Worm (Caenorhabditis elegans) whole organism, young adult: ENCODE results near the gene slc-17.7.

Experiments
- B0035.1 ChIP-seq: sonication (generic microtip); optimal IDR thresholded peaks from 2 replicates; lab custom pipeline; 2016; ENCODE audit warnings: missing genetic modification characterization, mild to moderate bottlenecking, missing compliant biosample characterization, missing genotype, missing genetic modification reagents
- F33H1.4 ChIP-seq: fragments of 200-800 bp; sonication (Bioruptor generic); IDR thresholded peaks from 2 replicates; pipeline ENCODE4 v1.3.6; 2022; ENCODE audit warnings: missing genetic modification reagents, missing genetic modification characterization, missing compliant biosample characterization
- F39B2.1 ChIP-seq: fragments of 200-800 bp; sonication (Bioruptor generic); IDR thresholded peaks from 2 replicates; pipeline ENCODE4 v1.3.6; 2022; ENCODE audit warnings: missing genetic modification reagents, missing genetic modification characterization, missing compliant biosample characterization
- F49E8.2 ChIP-seq: sonication (generic microtip); optimal IDR thresholded peaks from 3 replicates; lab custom pipeline; 2017; ENCODE audit warnings: missing genetic modification characterization, mild to moderate bottlenecking, missing compliant biosample characterization, antibody characterized with exemption, moderate library complexity; ENCODE audit not compliant: insufficient read depth
- F55B11.4 ChIP-seq: sonication (generic microtip); optimal IDR thresholded peaks from 2 replicates; lab custom pipeline; 2016; ENCODE audit warnings: missing compliant biosample characterization, missing genetic modification characterization, borderline replicate concordance; ENCODE audit not compliant: insufficient read depth
- F57A8.1 ChIP-seq: fragments of 200-800 bp; sonication (Bioruptor generic); optimal IDR thresholded peaks from 2 replicates; lab custom pipeline; 2018; ENCODE audit warnings: mild to moderate bottlenecking, missing genetic modification characterization, moderate library complexity, missing compliant biosample characterization
- F57C9.4 ChIP-seq: sonication (generic microtip); optimal IDR thresholded peaks from 2 replicates; lab custom pipeline; 2017; ENCODE audit warnings: mild to moderate bottlenecking, missing genetic modification characterization, missing compliant biosample characterization
- K11D2.4 ChIP-seq: fragments of 200-800 bp; sonication (Bioruptor generic); IDR thresholded peaks from 2 replicates; pipeline ENCODE4 v1.3.6; 2022; ENCODE audit warnings: missing genetic modification reagents, missing genetic modification characterization, missing compliant biosample characterization
- Y79H2A.3 ChIP-seq: fragments of 200-800 bp; sonication (Bioruptor generic); conservative IDR thresholded peaks from 2 replicates; pipeline ENCODE4 v1.3.6; 2022; ENCODE audit warnings: missing genetic modification reagents, missing genetic modification characterization, missing compliant biosample characterization
- Y95B8A.8 ChIP-seq: fragments of 200-800 bp; sonication (Bioruptor generic); IDR thresholded peaks from 2 replicates; pipeline ENCODE4 v1.3.6; 2022; ENCODE audit warnings: missing genetic modification reagents, missing genetic modification characterization, missing compliant biosample characterization
- akir-1 ChIP-seq: fragments of 200-800 bp; sonication (Bioruptor generic); optimal IDR thresholded peaks from 2 replicates; lab custom pipeline; 2018; ENCODE audit warnings: mild to moderate bottlenecking, missing genetic modification characterization, moderate library complexity, missing compliant biosample characterization
- ama-1 ChIP-seq, 3 experiments: fragments of 150-350 bp in 1 of 3; sonication (generic microtip) in 2 of 3; optimal IDR thresholded peaks; 2 replicates each; lab custom pipeline; 2014 to 2018; ENCODE audit warnings: missing biosample characterization in 2 of 3, missing genetic modification characterization in 2 of 3, missing genetic modification reagents in 2 of 3
- attf-3 ChIP-seq: fragments of 200-800 bp; sonication (Bioruptor generic); conservative IDR thresholded peaks from 2 replicates; pipeline ENCODE4 v1.3.6; 2022; ENCODE audit warnings: missing genetic modification reagents, missing genetic modification characterization, missing compliant biosample characterization
- ccch-3 ChIP-seq: fragments of 200-800 bp; sonication (Bioruptor generic); optimal IDR thresholded peaks from 2 replicates; lab custom pipeline; 2018; ENCODE audit warnings: mild to moderate bottlenecking, missing genetic modification characterization, missing compliant biosample characterization
- cebp-2 ChIP-seq: fragments of 200-800 bp; sonication (Bioruptor generic); IDR thresholded peaks from 2 replicates; pipeline ENCODE4 v1.3.6; 2022; ENCODE audit warnings: missing genetic modification characterization, missing compliant biosample characterization
- ceh-79 ChIP-seq: sonication (generic microtip); optimal IDR thresholded peaks from 2 replicates; lab custom pipeline; 2017; ENCODE audit warnings: mild to moderate bottlenecking, missing genetic modification characterization, missing compliant biosample characterization
- dpff-1 ChIP-seq: sonication (generic microtip); optimal IDR thresholded peaks from 2 replicates; lab custom pipeline; 2017; ENCODE audit warnings: mild to moderate bottlenecking, missing genetic modification characterization, missing compliant biosample characterization
- egl-44 ChIP-seq: fragments of 200-800 bp; sonication (Bioruptor generic); IDR thresholded peaks from 2 replicates; pipeline ENCODE4 v1.3.6; 2022; ENCODE audit warnings: missing genetic modification reagents, missing genetic modification characterization, missing compliant biosample characterization
- fkh-3 ChIP-seq: sonication (generic microtip); optimal IDR thresholded peaks from 2 replicates; lab custom pipeline; 2016; ENCODE audit warnings: mild to moderate bottlenecking, missing genetic modification characterization, missing compliant biosample characterization
- gei-17 ChIP-seq: fragments of 200-800 bp; sonication (Bioruptor generic); optimal IDR thresholded peaks from 2 replicates; lab custom pipeline; 2018; ENCODE audit warnings: mild to moderate bottlenecking, missing genetic modification characterization, missing compliant biosample characterization
- hlh-26 ChIP-seq: fragments of 200-800 bp; sonication (Bioruptor generic); conservative IDR thresholded peaks from 2 replicates; pipeline ENCODE4 v1.3.6; 2022; ENCODE audit warnings: missing genetic modification reagents, missing genetic modification characterization, missing compliant biosample characterization
- hmg-20 ChIP-seq: fragments of 200-800 bp; sonication (Bioruptor generic); IDR thresholded peaks from 2 replicates; pipeline ENCODE4 v1.3.6; 2022; ENCODE audit warnings: missing genetic modification reagents, missing genetic modification characterization, missing compliant biosample characterization
- hrde-1 ChIP-seq: sonication (generic microtip); optimal IDR thresholded peaks from 2 replicates; lab custom pipeline; 2016; ENCODE audit warnings: missing genetic modification characterization, mild to moderate bottlenecking, missing compliant biosample characterization, moderate library complexity, missing genotype, missing genetic modification reagents, borderline replicate concordance
- hsf-1 ChIP-seq: fragments of 200-800 bp; sonication (Bioruptor generic); IDR thresholded peaks from 2 replicates; pipeline ENCODE4 v1.3.6; 2022; ENCODE audit warnings: missing genetic modification reagents, missing genetic modification characterization, missing compliant biosample characterization
- lag-1 ChIP-seq: fragments of 200-800 bp; sonication (Bioruptor generic); IDR thresholded peaks from 2 replicates; pipeline ENCODE4 v1.3.6; 2022; ENCODE audit warnings: missing genetic modification reagents, missing genetic modification characterization, missing compliant biosample characterization
- lin-40 ChIP-seq: sonication (generic microtip); optimal IDR thresholded peaks from 2 replicates; lab custom pipeline; 2016; ENCODE audit warnings: missing genetic modification characterization, mild to moderate bottlenecking, missing compliant biosample characterization, missing genotype, missing genetic modification reagents
- lin-54 ChIP-seq: fragments of 200-800 bp; sonication (Bioruptor generic); optimal IDR thresholded peaks from 2 replicates; lab custom pipeline; 2018; ENCODE audit warnings: mild to moderate bottlenecking, missing genetic modification characterization, missing compliant biosample characterization
- lsl-1 ChIP-seq: fragments of 200-800 bp; sonication (Bioruptor generic); optimal IDR thresholded peaks from 2 replicates; lab custom pipeline; 2018; ENCODE audit warnings: mild to moderate bottlenecking, missing genetic modification characterization, moderate library complexity, missing compliant biosample characterization
- mcd-1 ChIP-seq: fragments of 200-800 bp; sonication (Bioruptor generic); IDR thresholded peaks from 2 replicates; pipeline ENCODE4 v1.3.6; 2022; ENCODE audit warnings: missing genetic modification reagents, missing genetic modification characterization, missing compliant biosample characterization
- mel-28 ChIP-seq: sonication (generic microtip); optimal IDR thresholded peaks from 2 replicates; lab custom pipeline; 2016; ENCODE audit warnings: borderline replicate concordance, mild to moderate bottlenecking, missing genetic modification characterization, missing compliant biosample characterization
- mxl-1 ChIP-seq: sonication (generic microtip); optimal IDR thresholded peaks from 2 replicates; lab custom pipeline; 2016; ENCODE audit warnings: missing genetic modification characterization, missing compliant biosample characterization
- nfya-1 ChIP-seq: sonication (generic microtip); optimal IDR thresholded peaks from 2 replicates; lab custom pipeline; 2017; ENCODE audit warnings: antibody characterized with exemption, missing compliant biosample characterization, missing genetic modification characterization, borderline replicate concordance; ENCODE audit not compliant: insufficient read depth
- nhr-179 ChIP-seq: sonication (generic microtip); optimal IDR thresholded peaks from 2 replicates; lab custom pipeline; 2016; ENCODE audit warnings: mild to moderate bottlenecking, missing genetic modification characterization, missing compliant biosample characterization
- rpc-1 ChIP-seq, 2 experiments: fragments of 150-350 bp in 1 of 2; sonication (generic microtip) in 1 of 2; optimal IDR thresholded peaks; 2 replicates each; lab custom pipeline; 2014 to 2018; ENCODE audit warnings: missing biosample characterization in 1 of 2, missing genetic modification characterization in 1 of 2, missing genetic modification reagents in 1 of 2, missing genotype in 1 of 2
- snpc-4 ChIP-seq, 5 experiments: fragments of 150-350 bp in 1 of 5; sonication (generic microtip) in 4 of 5; optimal IDR thresholded peaks; 2 replicates each; lab custom pipeline; 2014 to 2018; ENCODE audit warnings: missing genetic modification characterization in 5 of 5, missing biosample characterization in 3 of 5, antibody characterized with exemption in 2 of 5, mild to moderate bottlenecking in 2 of 5, missing compliant biosample characterization in 2 of 5, missing genotype in 2 of 5, moderate library complexity in 2 of 5, missing genetic modification reagents in 1 of 5
- tbx-9 ChIP-seq: sonication (generic microtip); optimal IDR thresholded peaks from 2 replicates; lab custom pipeline; 2016; ENCODE audit warnings: borderline replicate concordance, missing genetic modification characterization, inconsistent platforms, missing compliant biosample characterization
- tlf-1 ChIP-seq: fragments of 200-800 bp; sonication (Bioruptor generic); optimal IDR thresholded peaks from 2 replicates; lab custom pipeline; 2018; ENCODE audit warnings: mild to moderate bottlenecking, missing genetic modification characterization, missing compliant biosample characterization
- unc-130 ChIP-seq: sonication (generic microtip); optimal IDR thresholded peaks from 2 replicates; lab custom pipeline; 2016; ENCODE audit warnings: missing genetic modification reagents, missing genetic modification characterization, missing compliant biosample characterization
- ztf-18 ChIP-seq: sonication (generic microtip); optimal IDR thresholded peaks from 2 replicates; lab custom pipeline; 2016; ENCODE audit warnings: missing genotype, mild to moderate bottlenecking, missing genetic modification characterization, missing compliant biosample characterization
- ztf-26 ChIP-seq: sonication (generic microtip); optimal IDR thresholded peaks from 2 replicates; lab custom pipeline; 2017; ENCODE audit warnings: missing genetic modification characterization, missing compliant biosample characterization
- ztf-3 ChIP-seq: fragments of 200-800 bp; sonication (Bioruptor generic); optimal IDR thresholded peaks from 2 replicates; lab custom pipeline; 2018; ENCODE audit warnings: mild to moderate bottlenecking, missing genetic modification characterization, missing compliant biosample characterization

slc-17.7 gene

ce11 chrV:9232296-9232695 lies 34.0 kb downstream of the slc-17.7 start, which contains the start of gene F07C3.3:
TSS of gene F07C3.3 (minus strand) at chrV:9232396.
- TF ChIP-seq lin-54 (GFP tag; lab: Kevin White, UChicago) (no peak), mxl-1 (tag; lab: Kevin White, UChicago) (no peak), nhr-179 (tag; lab: Kevin White, UChicago) (no peak), ccch-3 (GFP tag; lab: Kevin White, UChicago) (no peak), attf-3 (GFP tag; lab: Robert Waterston, UW) (no peak), tbx-9 (tag; lab: Kevin White, UChicago) (no peak), gei-17 (GFP tag; lab: Kevin White, UChicago) (no peak), hsf-1 (GFP tag; lab: Robert Waterston, UW) (no peak), ztf-26 (tag; lab: Kevin White, UChicago) (no peak), B0035.1 (tag; lab: Kevin White, UChicago) (no peak), Y79H2A.3 (GFP tag; lab: Robert Waterston, UW) (no peak), fkh-3 (tag; lab: Kevin White, UChicago) (no peak), ceh-79 (no peak), lag-1 (no peak), akir-1 (GFP tag; lab: Kevin White, UChicago) (no peak), hrde-1 (tag; lab: Kevin White, UChicago) (no peak), F55B11.4 (tag; lab: Kevin White, UChicago) (no peak)

- TF ChIP-seq ztf-18 (tag; lab: Kevin White, UChicago) (no peak), egl-44 (GFP tag; lab: Robert Waterston, UW) (no peak), ccch-3 (GFP tag; lab: Kevin White, UChicago) (no peak), dpff-1 (no peak), snpc-4 (GFP tag; optimal IDR thresholded peaks at IDR 0.05; lab: Kevin White, UChicago) (no peak), snpc-4 (tag; optimal IDR thresholded peaks at IDR 0.05; lab: Kevin White, UChicago) (no peak), F49E8.2 (tag; lab: Kevin White, UChicago) (no peak), unc-130 (GFP tag; lab: Kevin White, UChicago) (no peak), F33H1.4 (no peak), hlh-26 (no peak)
Measured at ce11 chrV:9225675-9226144, 40.6 kb downstream of the slc-17.7 start, which contains the start of gene F07C3.2. TSS of gene F07C3.2 (plus strand) at chrV:9226094.

ce11 chrV:9224981-9225380 lies 41.3 kb downstream of the slc-17.7 start:
- no peak for TF ChIP-seq mel-28 (tag; lab: Kevin White, UChicago)
- no peak for TF ChIP-seq hmg-20 (GFP tag; lab: Robert Waterston, UW)
- TF ChIP-seq ama-1 (optimal IDR thresholded peaks at IDR 0.05; lab: Kevin White, UChicago): no peak
- TF ChIP-seq ama-1 (GFP tag; optimal IDR thresholded peaks at IDR 0.05; lab: Kevin White, UChicago): no peak
- TF ChIP-seq tlf-1 (GFP tag; lab: Kevin White, UChicago): no peak
- no peak for TF ChIP-seq F33H1.4
- TF ChIP-seq lin-40: no peak
- TF ChIP-seq lsl-1 (GFP tag; lab: Kevin White, UChicago): no peak
- no peak for TF ChIP-seq nfya-1 (tag; lab: Kevin White, UChicago)
- no peak for TF ChIP-seq ztf-3 (GFP tag; lab: Kevin White, UChicago)
- TF ChIP-seq rpc-1 (optimal IDR thresholded peaks at IDR 0.05; lab: Kevin White, UChicago): no peak
- TF ChIP-seq rpc-1 (tag; optimal IDR thresholded peaks at IDR 0.05; lab: Kevin White, UChicago): no peak
- no peak for TF ChIP-seq cebp-2 (GFP tag; lab: Robert Waterston, UW)
- TF ChIP-seq F57C9.4 (tag; lab: Kevin White, UChicago): no peak
- TF ChIP-seq F39B2.1 (GFP tag; lab: Robert Waterston, UW): no peak
- TF ChIP-seq F49E8.2 (tag; lab: Kevin White, UChicago): no peak
- no peak for TF ChIP-seq hsf-1 (GFP tag; lab: Robert Waterston, UW)
- no peak for TF ChIP-seq mcd-1 (GFP tag; lab: Robert Waterston, UW)
- no peak for TF ChIP-seq K11D2.4 (GFP tag; lab: Robert Waterston, UW)
- TF ChIP-seq Y95B8A.8: no peak
- TF ChIP-seq F57A8.1 (GFP tag; lab: Kevin White, UChicago): no peak
- TF ChIP-seq, all 124 proteins: peak for 0
